Worm (Caenorhabditis elegans): ENCODE results near the gene sra-3.

The sra-3 gene

ce11 chrII:9540723-9541122 lies at the start of gene sra-3:
TSS of gene sra-3 (minus strand) at chrII:9540823.
- no peak for TF ChIP-seq unc-62 (GFP tag; optimal IDR thresholded peaks at IDR 0.05)

DNA sequence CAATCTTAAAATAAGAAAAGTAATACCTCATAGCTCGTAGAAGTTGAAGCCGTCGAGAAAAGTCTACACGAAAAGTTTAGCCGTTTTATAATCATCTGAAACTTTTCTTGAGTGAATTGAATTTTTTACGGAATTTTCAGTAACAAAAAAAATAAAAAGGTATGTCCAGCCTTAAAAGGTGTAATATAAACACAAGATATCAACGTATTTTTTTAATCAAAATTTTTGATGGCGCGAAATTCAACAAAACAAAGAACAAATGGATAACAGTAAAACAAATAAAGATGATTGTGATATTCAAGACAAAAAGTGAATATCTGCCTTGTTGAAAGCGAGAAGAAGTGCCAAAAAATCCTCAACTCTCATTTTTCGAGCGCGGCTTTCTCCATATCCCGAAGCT lies 49.0 kb upstream of the sra-3 start, which contains the start of gene eral-1:
TSS of gene eral-1 (minus strand) at position 101 of the 400 bp plus-strand sequence.
- no peak for TF ChIP-seq unc-62 (GFP tag; optimal IDR thresholded peaks at IDR 0.05)

ce11 chrII:9586734-9587209 lies 46.1 kb upstream of the sra-3 start, which contains the start of gene ugt-58:
TSS of gene ugt-58 (minus strand) at chrII:9586784.
- TF ChIP-seq unc-62 (GFP tag; optimal IDR thresholded peaks at IDR 0.05): no peak

DNA sequence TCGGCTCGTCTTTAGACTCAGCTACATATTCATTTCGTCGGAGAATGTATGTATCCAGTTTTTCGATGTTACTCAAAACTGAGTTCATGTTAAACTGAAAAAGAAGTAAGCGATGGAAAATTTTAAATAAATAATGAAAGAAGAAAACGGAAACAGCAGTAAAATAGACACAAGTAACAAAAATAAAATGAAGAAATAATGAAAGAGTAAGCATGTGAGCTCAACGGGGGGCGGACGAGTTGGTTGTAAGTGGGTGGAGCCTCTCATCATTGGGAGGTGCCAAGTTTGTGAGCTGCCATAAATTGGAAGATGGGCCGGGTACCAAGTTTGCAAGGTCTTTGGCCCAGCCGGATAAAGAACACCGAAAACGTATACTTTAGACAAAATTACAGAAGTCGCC lies 42.8 kb upstream of the sra-3 start, which contains the start of gene wee-1.1:
TSS of gene wee-1.1 (minus strand) at position 101 of the 400 bp plus-strand sequence.
- no peak for TF ChIP-seq unc-62 (GFP tag; optimal IDR thresholded peaks at IDR 0.05)

DNA sequence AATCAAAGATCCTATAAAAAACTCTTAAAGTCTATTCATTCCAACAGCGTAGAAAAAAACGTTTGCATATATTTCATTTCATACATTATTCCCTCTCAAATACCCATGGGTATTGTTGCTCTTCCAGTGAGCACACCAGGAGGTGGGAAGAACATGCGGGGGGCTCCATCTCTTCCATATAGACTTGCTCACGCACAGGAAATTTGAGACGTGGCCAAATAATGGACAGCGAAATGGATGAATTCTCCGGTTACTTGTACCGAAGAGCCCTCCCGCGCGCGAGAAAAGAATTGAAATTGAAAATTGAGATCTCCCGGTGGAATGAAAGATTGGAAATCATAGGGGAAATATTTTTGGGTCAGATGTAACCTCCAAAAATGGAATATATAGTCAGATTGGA lies 37.0 kb upstream of the sra-3 start:
- no peak for TF ChIP-seq unc-62 (GFP tag; optimal IDR thresholded peaks at IDR 0.05)

DNA sequence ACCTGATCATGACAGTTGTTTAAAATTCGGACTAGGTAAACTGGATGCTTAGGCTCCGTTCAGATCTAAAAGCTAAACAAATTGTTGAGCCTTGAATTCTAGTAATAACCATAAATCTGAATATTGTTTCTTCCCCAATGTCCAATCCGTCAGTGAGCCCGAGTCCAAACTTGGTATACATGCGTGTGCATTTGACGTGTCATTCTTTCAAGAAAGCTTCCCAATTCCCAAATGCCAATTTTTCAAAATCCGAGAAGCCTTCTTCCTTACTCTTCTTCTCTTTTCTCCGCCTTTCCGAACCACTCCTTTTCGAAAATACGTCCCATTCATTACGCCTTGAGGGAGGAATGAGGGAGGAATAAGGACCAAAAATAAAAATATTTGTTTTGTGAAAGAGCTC lies 36.1 kb upstream of the sra-3 start:
- TF ChIP-seq unc-62 (GFP tag; optimal IDR thresholded peaks at IDR 0.05): no peak

DNA sequence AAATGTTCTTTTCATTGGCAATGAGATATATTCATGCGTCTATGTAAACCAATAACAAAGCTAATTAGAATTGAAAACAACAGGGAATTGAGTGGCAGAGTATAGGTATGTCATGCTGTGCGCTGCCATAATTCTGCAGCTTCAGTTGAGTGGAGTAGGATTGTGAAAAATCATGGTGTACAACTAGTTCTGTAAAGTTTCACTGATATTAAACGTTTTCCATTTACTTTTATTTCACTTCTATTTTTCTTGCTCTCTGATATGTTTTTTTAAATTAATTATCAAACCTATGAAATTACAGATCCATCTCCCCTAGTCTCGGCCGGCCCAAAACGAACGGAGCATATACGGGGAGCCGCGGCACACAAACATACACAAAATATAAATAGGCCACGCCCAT lies 35.0 kb upstream of the sra-3 start, which contains the start of gene exc-7:
TSS of gene exc-7 (plus strand) at position 301 of the 400 bp plus-strand sequence.
- TF ChIP-seq unc-62 (GFP tag; optimal IDR thresholded peaks at IDR 0.05): no peak

DNA sequence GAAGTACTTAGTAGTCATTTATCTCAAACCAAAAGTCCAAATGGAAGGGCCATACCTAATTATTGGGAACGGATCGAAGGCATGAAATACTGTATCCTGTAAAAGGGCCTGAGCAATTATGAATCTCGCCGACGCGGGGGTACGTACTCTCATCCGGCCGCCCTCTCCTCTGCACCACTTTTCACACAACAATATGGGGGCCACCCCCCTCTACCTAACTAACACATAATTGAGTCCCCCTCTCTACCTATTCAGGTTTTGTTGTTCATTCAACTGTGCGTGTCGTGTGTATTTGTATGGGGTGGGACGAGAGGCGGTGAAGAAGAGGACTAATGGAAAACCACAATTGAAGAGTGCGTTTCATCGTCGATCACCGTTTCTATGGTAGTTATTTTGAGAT lies 33.8 kb upstream of the sra-3 start:
- no peak for TF ChIP-seq unc-62 (GFP tag; optimal IDR thresholded peaks at IDR 0.05)

DNA sequence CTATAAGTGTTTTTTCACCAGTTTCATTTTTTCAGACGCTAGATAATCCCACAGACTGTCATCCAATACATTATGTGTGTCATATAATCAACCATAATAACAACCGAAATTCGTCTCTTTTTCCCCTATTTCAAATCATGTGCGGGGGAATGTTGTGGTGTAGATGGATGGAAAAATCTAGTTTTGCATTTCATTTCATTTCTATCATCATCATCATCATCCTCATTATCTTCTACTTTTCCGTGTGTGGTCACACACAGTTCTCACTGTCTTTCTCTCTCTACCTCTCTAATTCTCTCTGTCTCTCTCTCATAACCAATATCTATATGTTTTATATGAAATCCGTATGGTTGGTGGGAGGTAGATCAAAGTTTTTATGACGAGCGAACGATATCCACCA lies 32.8 kb upstream of the sra-3 start:
- TF ChIP-seq unc-62 (GFP tag; optimal IDR thresholded peaks at IDR 0.05): no peak

DNA sequence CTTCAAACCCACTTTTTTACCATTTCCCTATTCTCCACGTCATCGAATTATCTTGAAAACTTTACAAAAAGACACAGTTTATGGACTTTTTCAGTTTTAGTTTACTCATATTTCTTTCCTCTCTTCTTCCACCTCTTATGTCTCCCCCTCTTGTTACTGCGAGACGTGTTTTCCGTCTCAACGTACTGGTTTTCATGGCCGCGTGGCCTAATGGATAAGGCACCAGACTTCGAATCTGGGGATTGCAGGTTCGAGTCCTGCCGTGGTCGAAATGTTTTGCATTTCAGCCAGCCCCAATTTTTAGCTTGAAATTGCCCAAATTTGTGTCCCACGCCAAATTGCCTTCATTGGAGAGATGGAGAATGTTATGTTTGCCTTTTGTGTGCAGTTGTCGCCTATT lies 25.4 kb upstream of the sra-3 start:
- no peak for TF ChIP-seq unc-62 (GFP tag; optimal IDR thresholded peaks at IDR 0.05)

- TF ChIP-seq unc-62 (GFP tag; optimal IDR thresholded peaks at IDR 0.05): no peak
Measured at ce11 chrII:9560895-9561294, 20.3 kb upstream of the sra-3 start.

DNA sequence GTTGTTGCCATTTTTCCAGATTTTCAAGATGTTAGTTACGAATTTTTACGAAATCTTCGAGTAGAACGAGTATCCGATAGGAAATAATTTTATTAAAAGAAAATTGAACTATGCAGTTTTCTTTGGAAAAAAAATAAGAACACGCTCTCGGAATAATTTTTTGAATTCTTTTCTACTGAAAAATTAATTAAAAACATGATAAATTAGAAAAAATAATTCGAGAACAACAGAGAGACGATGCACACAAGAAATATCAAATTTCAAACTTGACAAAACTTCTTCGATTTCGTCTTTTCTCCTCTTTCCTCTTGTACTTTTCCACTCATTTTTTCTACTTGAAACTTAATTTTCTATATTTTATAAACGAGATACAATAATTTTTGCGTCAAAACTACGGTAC lies 19.3 kb upstream of the sra-3 start, which contains the start of gene F35H8.4:
TSS of gene F35H8.4 (minus strand) at position 101 of the 400 bp plus-strand sequence.
- no peak for TF ChIP-seq unc-62 (GFP tag; optimal IDR thresholded peaks at IDR 0.05)

- no peak for TF ChIP-seq unc-62 (GFP tag; optimal IDR thresholded peaks at IDR 0.05)
Measured at ce11 chrII:9558906-9559305, 18.3 kb upstream of the sra-3 start.

DNA sequence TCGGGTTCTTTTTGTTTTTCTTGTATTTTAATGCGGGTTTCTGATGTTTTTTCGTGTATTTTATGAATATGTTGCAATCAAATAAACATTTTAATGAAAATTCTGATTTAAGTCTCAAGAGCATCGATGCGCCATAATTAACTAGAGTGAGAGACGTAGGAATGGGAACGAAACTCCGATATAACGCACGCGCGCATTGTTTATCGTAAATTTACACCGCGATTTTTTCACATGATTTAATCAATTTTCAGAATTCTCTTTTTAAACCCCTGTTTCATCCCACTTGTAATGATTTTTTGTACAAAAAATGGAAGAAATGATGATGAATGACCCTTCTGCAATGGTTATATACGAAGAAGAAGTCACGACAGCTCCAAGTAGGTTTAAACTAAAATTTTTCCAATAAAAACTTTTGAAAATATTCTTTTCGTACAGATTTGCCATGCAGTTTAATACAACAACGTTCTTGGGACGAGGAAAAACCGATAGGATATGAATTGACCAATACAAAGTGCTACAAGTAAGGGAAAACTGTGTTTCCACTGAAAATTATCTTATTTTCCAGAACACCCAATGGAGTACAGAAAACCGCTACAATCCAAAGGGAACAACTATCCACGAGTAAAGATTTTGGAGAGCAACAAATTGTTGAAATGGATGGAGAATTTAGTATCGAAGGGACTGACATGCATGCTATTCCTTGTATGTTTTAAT lies 17.0 kb upstream of the sra-3 start, which contains the start of gene zfp-2:
TSS of gene zfp-2 (plus strand) at position 214 of the 714 bp plus-strand sequence.
- no peak for TF ChIP-seq unc-62 (GFP tag; optimal IDR thresholded peaks at IDR 0.05)

ce11 chrII:9556582-9556981 lies 16.0 kb upstream of the sra-3 start:
- TF ChIP-seq unc-62 (GFP tag; optimal IDR thresholded peaks at IDR 0.05): no peak

ce11 chrII:9554925-9555553 lies 14.4 kb upstream of the sra-3 start, which contains the start of gene F35H8.2:
TSS of gene F35H8.2 (plus strand) at chrII:9555503.
- no peak for TF ChIP-seq unc-62 (GFP tag; optimal IDR thresholded peaks at IDR 0.05)

ce11 chrII:9553179-9553578 lies 12.6 kb upstream of the sra-3 start, which contains the start of gene F35H8.1:
TSS of gene F35H8.1 (minus strand) at chrII:9553279.
- no peak for TF ChIP-seq unc-62 (GFP tag; optimal IDR thresholded peaks at IDR 0.05)
